Worm (Caenorhabditis elegans) whole organism, late embryonic: ENCODE data around the gene pgl-3.

Experiments
- C08G9.2 ChIP-seq: sonication (generic microtip); optimal IDR thresholded peaks from 2 replicates; lab custom pipeline; 2016; ENCODE audit warnings: mild to moderate bottlenecking, missing genetic modification characterization, moderate library complexity, missing compliant biosample characterization
- F13H6.1 ChIP-seq: sonication (generic microtip); optimal IDR thresholded peaks from 2 replicates; lab custom pipeline; 2016; ENCODE audit warnings: missing genetic modification characterization, missing compliant biosample characterization
- K02D7.2 ChIP-seq: sonication (generic microtip); optimal IDR thresholded peaks from 2 replicates; lab custom pipeline; 2017; ENCODE audit warnings: mild to moderate bottlenecking, missing genetic modification characterization, missing compliant biosample characterization
- K09A11.1 ChIP-seq: sonication (generic microtip); optimal IDR thresholded peaks from 2 replicates; lab custom pipeline; 2017; ENCODE audit warnings: antibody characterized with exemption, mild to moderate bottlenecking, missing genetic modification characterization, missing compliant biosample characterization; ENCODE audit not compliant: insufficient read depth
- T23F11.4 ChIP-seq: fragments of 200-800 bp; sonication (Bioruptor generic); optimal IDR thresholded peaks from 2 replicates; lab custom pipeline; 2018; ENCODE audit warnings: mild to moderate bottlenecking, missing genetic modification characterization, missing compliant biosample characterization
- ceh-14 ChIP-seq: sonication (generic microtip); optimal IDR thresholded peaks from 2 replicates; lab custom pipeline; 2016; ENCODE audit warnings: missing genotype, missing genetic modification characterization, missing compliant biosample characterization
- ceh-18 ChIP-seq: sonication (generic microtip); optimal IDR thresholded peaks from 2 replicates; lab custom pipeline; 2016; ENCODE audit warnings: missing genetic modification characterization, missing compliant biosample characterization
- ceh-19 ChIP-seq: fragments of 200-800 bp; sonication (Bioruptor generic); optimal IDR thresholded peaks from 2 replicates; lab custom pipeline; 2018; ENCODE audit warnings: mild to moderate bottlenecking, missing genetic modification characterization, missing compliant biosample characterization
- ceh-24 ChIP-seq: sonication (generic microtip); optimal IDR thresholded peaks from 2 replicates; lab custom pipeline; 2016; ENCODE audit warnings: mild to moderate bottlenecking, missing genetic modification characterization, missing compliant biosample characterization
- ceh-34 ChIP-seq: sonication (generic microtip); optimal IDR thresholded peaks from 2 replicates; lab custom pipeline; 2016; ENCODE audit warnings: mild to moderate bottlenecking, missing genetic modification characterization, missing compliant biosample characterization
- ceh-45 ChIP-seq: fragments of 200-800 bp; sonication (Bioruptor generic); IDR thresholded peaks from 2 replicates; pipeline ENCODE4 v1.3.6; 2022; ENCODE audit warnings: missing genetic modification reagents, missing genetic modification characterization, missing compliant biosample characterization
- ceh-6 ChIP-seq: fragments of 200-800 bp; sonication (Bioruptor generic); optimal IDR thresholded peaks from 2 replicates; lab custom pipeline; 2018; ENCODE audit warnings: mild to moderate bottlenecking, missing genetic modification characterization, missing compliant biosample characterization
- ceh-9 ChIP-seq: sonication (generic microtip); optimal IDR thresholded peaks from 2 replicates; lab custom pipeline; 2016; ENCODE audit warnings: mild to moderate bottlenecking, missing genetic modification characterization, inconsistent platforms, missing compliant biosample characterization
- dmd-4 ChIP-seq: sonication (generic microtip); optimal IDR thresholded peaks from 2 replicates; lab custom pipeline; 2016; ENCODE audit warnings: borderline replicate concordance, missing genetic modification characterization, missing compliant biosample characterization
- dve-1 ChIP-seq: sonication (generic microtip); optimal IDR thresholded peaks from 2 replicates; lab custom pipeline; 2017; ENCODE audit warnings: antibody characterized with exemption, mild to moderate bottlenecking, missing genetic modification characterization, missing compliant biosample characterization
- elt-2 ChIP-seq: sonication (generic microtip); optimal IDR thresholded peaks from 2 replicates; lab custom pipeline; 2016; ENCODE audit warnings: missing genetic modification reagents, missing genetic modification characterization, missing compliant biosample characterization
- elt-4 ChIP-seq: sonication (generic microtip); optimal IDR thresholded peaks from 2 replicates; lab custom pipeline; 2016; ENCODE audit warnings: missing genetic modification characterization, missing compliant biosample characterization
- fax-1 ChIP-seq: sonication (generic microtip); optimal IDR thresholded peaks from 2 replicates; lab custom pipeline; 2016; ENCODE audit warnings: missing genotype, missing genetic modification characterization, missing compliant biosample characterization
- gmeb-2 ChIP-seq: sonication (generic microtip); optimal IDR thresholded peaks from 2 replicates; lab custom pipeline; 2016; ENCODE audit warnings: missing genetic modification characterization, inconsistent platforms, missing compliant biosample characterization
- hlh-13 ChIP-seq: fragments of 200-800 bp; sonication (Bioruptor generic); optimal IDR thresholded peaks from 2 replicates; lab custom pipeline; 2018; ENCODE audit warnings: mild to moderate bottlenecking, missing genetic modification characterization, missing compliant biosample characterization
- hlh-15 ChIP-seq: sonication (generic microtip); optimal IDR thresholded peaks from 2 replicates; lab custom pipeline; 2016; ENCODE audit warnings: missing genetic modification characterization, missing compliant biosample characterization
- hlh-30 ChIP-seq: sonication (generic microtip); optimal IDR thresholded peaks from 2 replicates; lab custom pipeline; 2017; ENCODE audit warnings: antibody characterized with exemption, missing genetic modification characterization, missing compliant biosample characterization; ENCODE audit not compliant: insufficient read depth
- hlh-8 ChIP-seq: sonication (generic microtip); optimal IDR thresholded peaks from 2 replicates; lab custom pipeline; 2016; ENCODE audit warnings: missing genotype, missing genetic modification characterization, missing compliant biosample characterization
- madf-2 ChIP-seq: sonication (generic microtip); optimal IDR thresholded peaks from 2 replicates; lab custom pipeline; 2017; ENCODE audit warnings: missing genetic modification characterization, missing compliant biosample characterization
- mec-3 ChIP-seq: sonication (generic microtip); optimal IDR thresholded peaks from 2 replicates; lab custom pipeline; 2016; ENCODE audit warnings: borderline replicate concordance, missing genetic modification characterization, missing compliant biosample characterization
- nfya-1 ChIP-seq: sonication (generic microtip); optimal IDR thresholded peaks from 2 replicates; lab custom pipeline; 2017; ENCODE audit warnings: missing genetic modification characterization, mild to moderate bottlenecking, missing compliant biosample characterization, antibody characterized with exemption, moderate library complexity
- nhr-11 ChIP-seq: fragments of 150-350 bp; optimal IDR thresholded peaks from 2 replicates; lab custom pipeline; 2014; ENCODE audit warnings: missing biosample characterization, missing genetic modification characterization
- pat-9 ChIP-seq: fragments of 200-800 bp; sonication (Bioruptor generic); optimal IDR thresholded peaks from 2 replicates; lab custom pipeline; 2018; ENCODE audit warnings: mild to moderate bottlenecking, missing genetic modification characterization, moderate library complexity, missing compliant biosample characterization
- pax-1 ChIP-seq: fragments of 150-350 bp; optimal IDR thresholded peaks from 2 replicates; lab custom pipeline; 2014; ENCODE audit warnings: missing biosample characterization, missing genetic modification characterization
- pha-2 ChIP-seq: sonication (generic microtip); optimal IDR thresholded peaks from 2 replicates; lab custom pipeline; 2017; ENCODE audit warnings: mild to moderate bottlenecking, missing genetic modification characterization, missing compliant biosample characterization
- pha-4 ChIP-seq: fragments of 150-350 bp; optimal IDR thresholded peaks from 2 replicates; lab custom pipeline; 2018; ENCODE audit warnings: missing biosample characterization, missing genetic modification reagents, missing genetic modification characterization
- pqm-1 ChIP-seq: sonication (generic microtip); optimal IDR thresholded peaks from 2 replicates; lab custom pipeline; 2016; ENCODE audit warnings: missing genetic modification characterization, missing compliant biosample characterization
- ref-2 ChIP-seq: sonication (generic microtip); optimal IDR thresholded peaks from 2 replicates; lab custom pipeline; 2016; ENCODE audit warnings: missing genetic modification characterization, missing compliant biosample characterization
- rnt-1 ChIP-seq: sonication (generic microtip); optimal IDR thresholded peaks from 2 replicates; lab custom pipeline; 2016; ENCODE audit warnings: missing genetic modification characterization, missing compliant biosample characterization
- sox-4 ChIP-seq: sonication (generic microtip); optimal IDR thresholded peaks from 2 replicates; lab custom pipeline; 2017; ENCODE audit warnings: mild to moderate bottlenecking, missing genetic modification characterization, inconsistent platforms, missing compliant biosample characterization
- tbx-2 ChIP-seq: sonication (generic microtip); optimal IDR thresholded peaks from 2 replicates; lab custom pipeline; 2016; ENCODE audit warnings: missing genetic modification characterization, missing compliant biosample characterization
- tbx-7 ChIP-seq: sonication (generic microtip); optimal IDR thresholded peaks from 2 replicates; lab custom pipeline; 2016; ENCODE audit warnings: missing genotype, missing genetic modification characterization, missing compliant biosample characterization
- ztf-16 ChIP-seq: sonication (generic microtip); optimal IDR thresholded peaks from 2 replicates; lab custom pipeline; 2017; ENCODE audit warnings: missing genetic modification characterization, missing compliant biosample characterization

The pgl-3 gene

DNA sequence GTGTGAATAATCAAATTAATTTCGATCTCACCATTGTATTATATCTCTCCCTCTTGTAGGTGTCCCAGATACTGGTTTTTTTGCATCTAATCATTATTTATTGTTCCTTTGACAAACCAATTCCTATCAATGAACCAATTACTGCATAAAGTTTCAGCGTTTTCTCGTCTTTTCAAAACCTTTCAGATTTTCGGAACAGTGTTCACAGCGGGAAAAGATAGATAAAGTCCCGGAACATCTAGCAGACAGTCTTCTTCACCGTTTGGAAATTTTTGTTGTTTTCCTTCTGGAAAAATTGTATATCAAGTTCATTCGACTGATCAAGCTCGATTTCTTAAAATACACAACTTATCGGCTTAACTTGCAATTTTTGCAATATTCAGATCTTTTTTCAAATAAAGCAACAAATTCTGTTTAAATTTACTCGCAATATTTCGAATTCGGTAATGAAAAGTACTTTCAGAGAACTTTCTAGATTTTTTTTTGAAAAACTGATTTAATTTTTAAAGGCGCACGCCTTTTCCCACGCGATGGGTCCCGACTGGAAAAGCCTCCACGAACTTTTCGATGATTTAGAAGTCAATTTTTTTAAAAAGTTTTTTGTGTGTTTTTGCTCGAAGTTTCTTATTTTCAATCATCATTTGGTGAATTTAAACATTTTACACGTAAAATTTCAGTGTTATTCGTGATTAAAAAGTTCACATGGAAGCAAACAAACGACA lies at the start of gene pgl-3:
Gene pgl-3 (plus strand): TSS at position 672 of the 722 bp plus-strand sequence.
- TF ChIP-seq dmd-4 (tag; lab: Kevin White, UChicago): no peak
- TF ChIP-seq pqm-1 (tag; lab: Kevin White, UChicago): no peak
- no peak for TF ChIP-seq elt-4 (tag; lab: Kevin White, UChicago)
- no peak for TF ChIP-seq K09A11.1
- TF ChIP-seq ceh-24 (tag; lab: Kevin White, UChicago): no peak
- no peak for TF ChIP-seq pha-4 (tag; lab: Kevin White, UChicago)

- no peak for TF ChIP-seq pat-9
- TF ChIP-seq pha-2 (tag; lab: Kevin White, UChicago): no peak
- no peak for TF ChIP-seq hlh-13 (GFP tag; lab: Kevin White, UChicago)
- no peak for TF ChIP-seq ceh-18
- TF ChIP-seq gmeb-2 (tag; lab: Kevin White, UChicago): no peak
- no peak for TF ChIP-seq ceh-24 (tag; lab: Kevin White, UChicago)
- no peak for TF ChIP-seq hlh-8 (tag; lab: Kevin White, UChicago)
- no peak for TF ChIP-seq ceh-9 (tag; lab: Kevin White, UChicago)
- TF ChIP-seq elt-4 (tag; lab: Kevin White, UChicago): no peak
- no peak for TF ChIP-seq dve-1 (tag; lab: Kevin White, UChicago)
- TF ChIP-seq ceh-45 (GFP tag; lab: Robert Waterston, UW): no peak
Observed at ce11 chrV:4707646-4708045, 48.1 kb upstream of the pgl-3 start.

- TF ChIP-seq ceh-19 (GFP tag; lab: Kevin White, UChicago) (no peak), C08G9.2 (tag; lab: Kevin White, UChicago) (no peak), mec-3 (no peak), dve-1 (tag; lab: Kevin White, UChicago) (no peak), hlh-13 (GFP tag; lab: Kevin White, UChicago) (no peak), tbx-2 (tag; lab: Kevin White, UChicago) (no peak), hlh-15 (tag; lab: Kevin White, UChicago) (no peak), T23F11.4 (GFP tag; lab: Kevin White, UChicago) (no peak), ceh-9 (tag; lab: Kevin White, UChicago) (no peak), nfya-1 (tag; lab: Kevin White, UChicago) (no peak), elt-4 (tag; lab: Kevin White, UChicago) (no peak), sox-4 (tag; lab: Kevin White, UChicago) (no peak), nhr-11 (no peak), pha-2 (tag; lab: Kevin White, UChicago) (no peak)
Observed at ce11 chrV:4710464-4710863, 45.3 kb upstream of the pgl-3 start, which contains the start of gene oac-24. Gene oac-24 (plus strand): TSS chrV:4710764.

DNA sequence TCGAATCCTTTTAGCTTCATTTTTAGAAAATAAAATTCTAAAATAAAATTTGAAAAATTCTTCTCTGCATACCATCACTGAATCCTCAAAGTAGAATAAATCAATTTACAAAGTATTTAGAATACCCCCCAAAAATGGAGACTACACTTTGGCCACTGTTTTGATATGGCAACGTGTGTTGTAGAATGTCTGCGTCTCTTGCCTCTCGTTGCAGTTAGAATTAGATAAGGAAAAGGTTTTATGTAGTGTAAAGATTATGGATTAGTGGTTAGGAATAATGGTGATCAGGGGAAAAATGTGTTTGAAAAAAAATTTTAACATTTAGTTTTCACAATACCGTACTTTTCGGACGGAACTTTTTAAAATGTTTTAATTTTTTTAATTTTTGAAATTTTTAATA lies 35.8 kb upstream of the pgl-3 start, which contains the start of gene prx-6:
Gene prx-6 (minus strand): TSS at position 129 of the 400 bp plus-strand sequence.
- TF ChIP-seq hlh-13 (GFP tag; lab: Kevin White, UChicago) (no peak), elt-2 (tag; lab: Kevin White, UChicago) (peak; percentile 66)

DNA sequence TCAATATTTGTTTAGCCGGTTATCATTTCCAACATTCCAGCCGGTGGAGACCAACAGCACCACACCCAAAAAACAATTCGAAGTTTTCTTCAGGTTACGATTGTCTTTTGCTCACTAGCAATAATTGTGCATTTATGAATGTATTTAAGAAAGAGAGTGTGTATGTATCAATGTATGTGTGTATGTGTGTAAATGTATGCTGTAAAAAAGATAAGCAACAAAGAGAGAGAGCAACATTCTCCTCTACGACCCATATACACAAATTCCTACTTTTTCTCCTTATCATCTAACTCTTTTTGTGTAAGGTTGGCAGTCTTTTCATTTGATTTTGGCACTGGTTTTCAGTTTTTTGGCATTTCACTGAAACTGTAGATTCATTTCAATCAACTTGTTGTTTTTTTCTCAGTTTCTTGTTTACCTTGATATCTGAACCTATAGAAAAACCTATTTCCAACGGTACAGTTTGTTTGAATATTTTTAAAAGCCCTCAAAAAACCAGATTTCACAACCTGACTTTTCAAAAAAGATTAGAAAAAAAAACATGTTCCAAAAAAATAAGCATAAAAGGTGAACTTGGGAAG lies 34.8 kb upstream of the pgl-3 start:
- TF ChIP-seq elt-2 (tag; lab: Kevin White, UChicago) (peak; percentile 58), ztf-16 (tag; lab: Kevin White, UChicago) (no peak)
- TF ChIP-seq, all 69 proteins: peak for 1

DNA sequence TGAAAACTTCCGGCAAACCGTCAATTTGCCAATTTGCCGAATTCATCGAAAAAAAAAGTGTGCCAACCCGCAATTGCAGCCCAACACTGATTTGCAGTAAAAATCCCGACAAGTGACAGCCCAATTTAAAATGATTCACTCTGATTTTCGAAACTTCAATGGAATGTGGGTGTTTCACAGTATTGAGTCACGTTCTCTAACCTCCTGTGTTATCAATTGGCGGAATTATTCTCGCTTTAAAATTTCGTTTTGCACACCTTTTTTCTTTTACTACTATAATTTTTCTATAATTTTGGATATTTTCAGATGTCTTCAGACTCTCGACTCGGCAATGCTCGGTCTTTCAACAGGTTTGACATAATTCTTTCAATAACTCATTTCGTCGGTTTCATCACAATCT lies 33.5 kb upstream of the pgl-3 start, which contains the start of gene F39G3.5:
Gene F39G3.5 (plus strand): TSS at position 301 of the 400 bp plus-strand sequence.
- TF ChIP-seq ceh-6 (GFP tag; lab: Kevin White, UChicago) (no peak), nhr-11 (no peak), T23F11.4 (GFP tag; lab: Kevin White, UChicago) (no peak), pqm-1 (tag; lab: Kevin White, UChicago) (no peak), ceh-45 (GFP tag; lab: Robert Waterston, UW) (no peak), tbx-2 (tag; lab: Kevin White, UChicago) (no peak), K02D7.2 (tag; lab: Kevin White, UChicago) (no peak), pax-1 (tag; lab: Kevin White, UChicago) (no peak), ceh-14 (tag; lab: Kevin White, UChicago) (no peak), ref-2 (tag; lab: Kevin White, UChicago) (no peak), fax-1 (tag; lab: Kevin White, UChicago) (no peak), elt-2 (tag; lab: Kevin White, UChicago) (no peak), rnt-1 (tag; lab: Kevin White, UChicago) (no peak), hlh-30 (tag; lab: Kevin White, UChicago) (no peak), madf-2 (tag; lab: Kevin White, UChicago) (no peak), tbx-7 (tag; lab: Kevin White, UChicago) (no peak), ceh-34 (tag; lab: Kevin White, UChicago) (no peak), F13H6.1 (no peak), gmeb-2 (tag; lab: Kevin White, UChicago) (no peak)
